Comparison of ENCODE assay signal across 1 fruit fly cellular context in genomic region chr3L:20778224-20779063, dm6.
A peak's percentile ranks its signal among the peaks of the same experiment; 100 is the strongest.
TF ChIP-seq lines count a peak whose summit lies in the region.

Pex16 (minus strand) TSS chr3L:20778264.
Pex14 (plus strand) TSS chr3L:20778799.

TF ChIP-seq in whole organism, embryonic, 481 proteins besides CTCF, POLR2A, EP300 and RAD21 (continued from another document and continues in another):
- TF ChIP-seq CG10267 (tag; optimal IDR thresholded peaks at IDR 0.05; lab: Kevin White, UChicago) (peak; percentile 44), CG17829 (tag; optimal IDR thresholded peaks at IDR 0.05; lab: Kevin White, UChicago) (peak; percentile 64), gsb-n (tag; optimal IDR thresholded peaks at IDR 0.05; lab: Kevin White, UChicago) (no peak), Doc2 (GFP tag; IDR thresholded peaks at IDR 0.05; lab: Robert Waterston, UW) (no peak), fd3F (GFP tag; optimal IDR thresholded peaks at IDR 0.05; lab: Kevin White, UChicago) (peak; percentile 59), sqz (GFP tag; optimal IDR thresholded peaks at IDR 0.05; lab: Kevin White, UChicago) (no peak), sisA (GFP tag; IDR thresholded peaks at IDR 0.05; lab: Robert Waterston, UW) (peak; percentile 78), CG15479 (GFP tag; optimal IDR thresholded peaks at IDR 0.05; lab: Kevin White, UChicago) (no peak), CG12769 (tag; optimal IDR thresholded peaks at IDR 0.05; lab: Kevin White, UChicago) (no peak), CG12659 (GFP tag; optimal IDR thresholded peaks at IDR 0.05; lab: Kevin White, UChicago) (peak; percentile 56), prd (optimal IDR thresholded peaks at IDR 0.05; lab: Kevin White, UChicago) (no peak), prd (GFP tag; IDR thresholded peaks at IDR 0.05; lab: Robert Waterston, UW) (peak; percentile 83), CG18764 (GFP tag; optimal IDR thresholded peaks at IDR 0.05; lab: Kevin White, UChicago) (peak; percentile 41), Adf1 (GFP tag; IDR thresholded peaks at IDR 0.05; lab: Robert Waterston, UW) (0 out of 2 replicates have a peak, but pooled peaks have one; percentile 8), mld (GFP tag; IDR thresholded peaks at IDR 0.05; lab: Robert Waterston, UW; ENCODE audit: partially characterized antibody) (no peak), CG5245 (GFP tag; optimal IDR thresholded peaks at IDR 0.05; lab: Kevin White, UChicago) (peak; percentile 47), CG17361 (GFP tag; IDR thresholded peaks at IDR 0.05; lab: Robert Waterston, UW) (peak; percentile 86), CG12219 (GFP tag; optimal IDR thresholded peaks at IDR 0.05; lab: Kevin White, UChicago) (peak; percentile 26), corto (GFP tag; optimal IDR thresholded peaks at IDR 0.05; lab: Kevin White, UChicago) (no peak), E2f2 (GFP tag; IDR thresholded peaks at IDR 0.05; lab: Robert Waterston, UW) (peak; percentile 41), CG31365 (tag; optimal IDR thresholded peaks at IDR 0.05; lab: Kevin White, UChicago) (peak; percentile 2), sob (GFP tag; IDR thresholded peaks at IDR 0.05; lab: Robert Waterston, UW) (peak; percentile 79), vfl (GFP tag; optimal IDR thresholded peaks at IDR 0.05; lab: Kevin White, UChicago) (peak; percentile 65), CG10147 (GFP tag; optimal IDR thresholded peaks at IDR 0.05; lab: Kevin White, UChicago) (no peak), Dad (GFP tag; optimal IDR thresholded peaks at IDR 0.05; lab: Kevin White, UChicago) (peak; percentile 65), CG11085 (GFP tag; IDR thresholded peaks at IDR 0.05; lab: Robert Waterston, UW) (peak; percentile 71), CG3847 (GFP tag; IDR thresholded peaks at IDR 0.05; lab: Robert Waterston, UW) (peak; percentile 78), CG8765 (GFP tag; IDR thresholded peaks at IDR 0.05; lab: Robert Waterston, UW) (0 out of 2 replicates have a peak, but pooled peaks have one; percentile 39), CG6854 (GFP tag; optimal IDR thresholded peaks at IDR 0.05; lab: Kevin White, UChicago) (no peak), CG9727 (GFP tag; optimal IDR thresholded peaks at IDR 0.05; lab: Kevin White, UChicago) (peak; percentile 69), CrebB (tag; optimal IDR thresholded peaks at IDR 0.05; lab: Kevin White, UChicago) (no peak), CG1832 (GFP tag; optimal IDR thresholded peaks at IDR 0.05; lab: Kevin White, UChicago) (no peak), CG14860 (GFP tag; IDR thresholded peaks at IDR 0.05; lab: Robert Waterston, UW; ENCODE audit: partially characterized antibody) (no peak), CG13296 (GFP tag; optimal IDR thresholded peaks at IDR 0.05; lab: Kevin White, UChicago) (peak; percentile 45), CG17385 (GFP tag; optimal IDR thresholded peaks at IDR 0.05; lab: Kevin White, UChicago) (peak; percentile 30), zen2 (GFP tag; IDR thresholded peaks at IDR 0.05; lab: Robert Waterston, UW; ENCODE audit: partially characterized antibody) (no peak), CG2129 (GFP tag; IDR thresholded peaks at IDR 0.05; lab: Robert Waterston, UW; ENCODE audit: partially characterized antibody) (no peak), H15 (GFP tag; IDR thresholded peaks at IDR 0.05; lab: Robert Waterston, UW) (0 out of 3 replicates have a peak, but pooled peaks have one; percentile 52), CG6765 (GFP tag; optimal IDR thresholded peaks at IDR 0.05; lab: Kevin White, UChicago) (no peak), CG10431 (GFP tag; optimal IDR thresholded peaks at IDR 0.05; lab: Kevin White, UChicago) (no peak), Hsf (GFP tag; optimal IDR thresholded peaks at IDR 0.05; lab: Kevin White, UChicago) (peak; percentile 82), NC2β (GFP tag; optimal IDR thresholded peaks at IDR 0.05; lab: Kevin White, UChicago) (peak; percentile 24), Hr39 (optimal IDR thresholded peaks at IDR 0.05; lab: Kevin White, UChicago) (no peak), CoRest (tag; optimal IDR thresholded peaks at IDR 0.05; lab: Kevin White, UChicago) (peak; percentile 79), tna (GFP tag; IDR thresholded peaks at IDR 0.05; lab: Robert Waterston, UW; ENCODE audit: partially characterized antibody) (no peak), nerfin-1 (tag; optimal IDR thresholded peaks at IDR 0.05; lab: Kevin White, UChicago) (peak; percentile 32), her (GFP tag; optimal IDR thresholded peaks at IDR 0.05; lab: Kevin White, UChicago) (peak; percentile 66), Rfx (GFP tag; IDR thresholded peaks at IDR 0.05; lab: Robert Waterston, UW) (peak; percentile 85), Hey (tag; optimal IDR thresholded peaks at IDR 0.05; lab: Kevin White, UChicago) (no peak), fu2 (GFP tag; optimal IDR thresholded peaks at IDR 0.05; lab: Kevin White, UChicago) (peak; percentile 69), Ada2b (GFP tag; IDR thresholded peaks at IDR 0.05; lab: Robert Waterston, UW) (peak; percentile 72), CG13624 (GFP tag; optimal IDR thresholded peaks at IDR 0.05; lab: Kevin White, UChicago) (peak; percentile 78), Oli (tag; optimal IDR thresholded peaks at IDR 0.05; lab: Kevin White, UChicago) (peak; percentile 59), Atf-2 (GFP tag; optimal IDR thresholded peaks at IDR 0.05; lab: Kevin White, UChicago) (peak; percentile 72), ro (GFP tag; IDR thresholded peaks at IDR 0.05; lab: Robert Waterston, UW) (no peak), tio (GFP tag; optimal IDR thresholded peaks at IDR 0.05; lab: Kevin White, UChicago) (no peak), org-1 (GFP tag; optimal IDR thresholded peaks at IDR 0.05; lab: Kevin White, UChicago) (no peak), ranshi (GFP tag; IDR thresholded peaks at IDR 0.05; lab: Robert Waterston, UW) (peak; percentile 71), CG13424 (tag; optimal IDR thresholded peaks at IDR 0.05; lab: Kevin White, UChicago) (peak; percentile 70), MTF-1 (GFP tag; optimal IDR thresholded peaks at IDR 0.05; lab: Kevin White, UChicago; ENCODE audit: borderline replicate concordance) (no peak), CG4707 (GFP tag; optimal IDR thresholded peaks at IDR 0.05; lab: Kevin White, UChicago) (peak; percentile 2), nmo (GFP tag; optimal IDR thresholded peaks at IDR 0.05; lab: Kevin White, UChicago) (peak; percentile 69), CG2875 (GFP tag; optimal IDR thresholded peaks at IDR 0.05; lab: Kevin White, UChicago) (peak; percentile 19), D19A (tag; optimal IDR thresholded peaks at IDR 0.05; lab: Kevin White, UChicago) (no peak), CG8478 (optimal IDR thresholded peaks at IDR 0.05; lab: Kevin White, UChicago) (no peak), PHDP (tag; optimal IDR thresholded peaks at IDR 0.05; lab: Kevin White, UChicago) (peak; percentile 46), fd96Cb (tag; optimal IDR thresholded peaks at IDR 0.05; lab: Kevin White, UChicago) (peak; percentile 58), nerfin-2 (GFP tag; IDR thresholded peaks at IDR 0.05; lab: Robert Waterston, UW; ENCODE audit: partially characterized antibody) (no peak), HLH3B (GFP tag; IDR thresholded peaks at IDR 0.05; lab: Robert Waterston, UW) (peak; percentile 70), CG10654 (GFP tag; optimal IDR thresholded peaks at IDR 0.05; lab: Kevin White, UChicago) (peak; percentile 37), Bteb2 (GFP tag; optimal IDR thresholded peaks at IDR 0.05; lab: Kevin White, UChicago) (peak; percentile 61), Abd-B (GFP tag; optimal IDR thresholded peaks at IDR 0.05; lab: Kevin White, UChicago) (peak; percentile 79), knrl (GFP tag; IDR thresholded peaks at IDR 0.05; lab: Robert Waterston, UW; ENCODE audit: partially characterized antibody) (no peak), stwl (tag; optimal IDR thresholded peaks at IDR 0.05; lab: Kevin White, UChicago) (peak; percentile 30), ken (GFP tag; IDR thresholded peaks at IDR 0.05; lab: Robert Waterston, UW) (peak; percentile 77; the same call in 2 of the 3 replicates), HLHmδ (GFP tag; optimal IDR thresholded peaks at IDR 0.05; lab: Kevin White, UChicago) (no peak), Usf (GFP tag; optimal IDR thresholded peaks at IDR 0.05; lab: Kevin White, UChicago) (peak; percentile 46), gce (GFP tag; IDR thresholded peaks at IDR 0.05; lab: Robert Waterston, UW) (peak; percentile 65; the same call in 2 of the 3 replicates), Mes4 (GFP tag; optimal IDR thresholded peaks at IDR 0.05; lab: Kevin White, UChicago) (peak; percentile 64), CG11456 (GFP tag; IDR thresholded peaks at IDR 0.05; lab: Robert Waterston, UW) (peak; percentile 85), CG17612 (GFP tag; IDR thresholded peaks at IDR 0.05; lab: Robert Waterston, UW) (no peak), CG12104 (GFP tag; optimal IDR thresholded peaks at IDR 0.05; lab: Kevin White, UChicago) (peak; percentile 42), dan (GFP tag; IDR thresholded peaks at IDR 0.05; lab: Robert Waterston, UW) (0 out of 2 replicates have a peak, but pooled peaks have one; percentile 36), HHEX (GFP tag; optimal IDR thresholded peaks at IDR 0.05; lab: Kevin White, UChicago) (peak; percentile 31), ERR (GFP tag; optimal IDR thresholded peaks at IDR 0.05; lab: Kevin White, UChicago) (no peak), pb (GFP tag; optimal IDR thresholded peaks at IDR 0.05; lab: Kevin White, UChicago) (peak; percentile 33), Gsc (GFP tag; IDR thresholded peaks at IDR 0.05; lab: Robert Waterston, UW) (peak; percentile 43; the same call in 1 of the 2 replicates), pum (GFP tag; optimal IDR thresholded peaks at IDR 0.05; lab: Kevin White, UChicago) (peak; percentile 83), Fer1 (GFP tag; optimal IDR thresholded peaks at IDR 0.05; lab: Kevin White, UChicago) (peak; percentile 15), hb (GFP tag; IDR thresholded peaks at IDR 0.05; lab: Robert Waterston, UW; ENCODE audit: partially characterized antibody) (no peak), pho (GFP tag; optimal IDR thresholded peaks at IDR 0.05; lab: Kevin White, UChicago) (peak; percentile 87), CG7987 (GFP tag; optimal IDR thresholded peaks at IDR 0.05; lab: Kevin White, UChicago) (no peak), lab (GFP tag; optimal IDR thresholded peaks at IDR 0.05; lab: Kevin White, UChicago) (peak; percentile 64), CG1233 (GFP tag; optimal IDR thresholded peaks at IDR 0.05; lab: Kevin White, UChicago) (peak; percentile 57), CG32772 (GFP tag; IDR thresholded peaks at IDR 0.05; lab: Robert Waterston, UW) (peak; percentile 65), bowl (GFP tag; IDR thresholded peaks at IDR 0.05; lab: Robert Waterston, UW) (no peak), Bdp1 (GFP tag; optimal IDR thresholded peaks at IDR 0.05; lab: Kevin White, UChicago) (peak; percentile 31), lov (optimal IDR thresholded peaks at IDR 0.05; lab: Kevin White, UChicago) (no peak), lov (GFP tag; IDR thresholded peaks at IDR 0.05; lab: Robert Waterston, UW) (no peak), CG4854 (GFP tag; optimal IDR thresholded peaks at IDR 0.05; lab: Kevin White, UChicago) (peak; percentile 38), CG7271 (tag; optimal IDR thresholded peaks at IDR 0.05; lab: Kevin White, UChicago) (no peak), CG43689 (GFP tag; IDR thresholded peaks at IDR 0.05; lab: Robert Waterston, UW) (0 out of 2 replicates have a peak, but pooled peaks have one; percentile 11), ewg (GFP tag; optimal IDR thresholded peaks at IDR 0.05; lab: Kevin White, UChicago) (peak; percentile 38), Side (GFP tag; optimal IDR thresholded peaks at IDR 0.05; lab: Kevin White, UChicago) (peak; percentile 68), CG7928 (GFP tag; optimal IDR thresholded peaks at IDR 0.05; lab: Kevin White, UChicago) (no peak), Ptx1 (GFP tag; IDR thresholded peaks at IDR 0.05; lab: Robert Waterston, UW) (peak; percentile 78), emc (GFP tag; optimal IDR thresholded peaks at IDR 0.05; lab: Kevin White, UChicago) (peak; percentile 68), Dref (GFP tag; IDR thresholded peaks at IDR 0.05; lab: Robert Waterston, UW) (peak; percentile 37), Camta (GFP tag; optimal IDR thresholded peaks at IDR 0.05; lab: Kevin White, UChicago) (peak; percentile 72), unc-4 (GFP tag; IDR thresholded peaks at IDR 0.05; lab: Robert Waterston, UW; ENCODE audit: partially characterized antibody) (0 out of 2 replicates have a peak, but pooled peaks have one; percentile 13), CG9817 (tag; optimal IDR thresholded peaks at IDR 0.05; lab: Kevin White, UChicago) (peak; percentile 76), CG34376 (GFP tag; optimal IDR thresholded peaks at IDR 0.05; lab: Kevin White, UChicago) (no peak), CG1024 (GFP tag; IDR thresholded peaks at IDR 0.05; lab: Robert Waterston, UW) (peak; percentile 46; the same call in 1 of the 2 replicates), run (tag; optimal IDR thresholded peaks at IDR 0.05; lab: Kevin White, UChicago) (no peak), CG8924 (tag; optimal IDR thresholded peaks at IDR 0.05; lab: Kevin White, UChicago) (peak; percentile 63), tup (GFP tag; optimal IDR thresholded peaks at IDR 0.05; lab: Kevin White, UChicago) (no peak), CG7357 (GFP tag; IDR thresholded peaks at IDR 0.05; lab: Robert Waterston, UW) (peak; percentile 40; the same call in 1 of the 3 replicates), kni (GFP tag; optimal IDR thresholded peaks at IDR 0.05; lab: Kevin White, UChicago) (no peak), peb (GFP tag; IDR thresholded peaks at IDR 0.05; lab: Robert Waterston, UW) (peak; percentile 24; the same call in 1 of the 2 replicates), CG14667 (GFP tag; IDR thresholded peaks at IDR 0.05; lab: Robert Waterston, UW) (peak; percentile 68), Scr (GFP tag; IDR thresholded peaks at IDR 0.05; lab: Robert Waterston, UW; ENCODE audit: partially characterized antibody) (no peak), cas (GFP tag; IDR thresholded peaks at IDR 0.05; lab: Robert Waterston, UW) (no peak), CG15269 (tag; optimal IDR thresholded peaks at IDR 0.05; lab: Kevin White, UChicago) (peak; percentile 68), CG9609 (GFP tag; optimal IDR thresholded peaks at IDR 0.05; lab: Kevin White, UChicago) (peak; percentile 85), odd (GFP tag; optimal IDR thresholded peaks at IDR 0.05; lab: Kevin White, UChicago) (peak; percentile 27), CG17186 (GFP tag; optimal IDR thresholded peaks at IDR 0.05; lab: Kevin White, UChicago) (peak; percentile 36), CG18262 (tag; optimal IDR thresholded peaks at IDR 0.05; lab: Kevin White, UChicago) (peak; percentile 67), Xbp1 (GFP tag; optimal IDR thresholded peaks at IDR 0.05; lab: Kevin White, UChicago) (peak; percentile 88), Rx (GFP tag; IDR thresholded peaks at IDR 0.05; lab: Robert Waterston, UW) (peak; percentile 41; the same call in 1 of the 2 replicates), mirr (GFP tag; optimal IDR thresholded peaks at IDR 0.05; lab: Kevin White, UChicago) (no peak)
